Fruit fly (Drosophila melanogaster) whole organism, embryonic: Measurements from ENCODE around the gene CG4218.

ENCODE experiments used
- Adf1 ChIP-seq: fragments of 200-800 bp; sonication (Bioruptor generic); IDR thresholded peaks from 2 replicates; pipeline ENCODE4 v1.3.6; 2022; ENCODE audit warnings: missing biosample characterization, missing genetic modification characterization
- Aef1 ChIP-seq: fragments of 200-800 bp; sonication (Bioruptor generic); IDR thresholded peaks from 3 replicates; pipeline ENCODE4 v1.3.6; 2022; ENCODE audit warnings: missing biosample characterization, missing genetic modification characterization
- CG10209 ChIP-seq: fragments of 200-800 bp; sonication (Bioruptor generic); optimal IDR thresholded peaks from 3 replicates; lab custom pipeline; 2017; ENCODE audit warnings: missing biosample characterization, mild to moderate bottlenecking, missing genetic modification characterization, missing genetic modification reagents
- CG10959 ChIP-seq: fragments of 200-800 bp; sonication (Bioruptor generic); IDR thresholded peaks from 2 replicates; pipeline ENCODE4 v1.3.6; 2022; ENCODE audit warnings: missing biosample characterization, missing genetic modification characterization
- CG11696 ChIP-seq: fragments of 200-800 bp; sonication (Bioruptor generic); IDR thresholded peaks from 2 replicates; pipeline ENCODE4 v1.3.6; 2022; ENCODE audit warnings: missing biosample characterization, missing genetic modification characterization
- CG1233 ChIP-seq: fragments of 200-800 bp; sonication (Bioruptor generic); optimal IDR thresholded peaks from 4 replicates; lab custom pipeline; 2018; ENCODE audit warnings: missing biosample characterization, mild to moderate bottlenecking, missing genetic modification characterization
- CG2120 ChIP-seq: fragments of 200-800 bp; sonication (Bioruptor generic); optimal IDR thresholded peaks from 3 replicates; lab custom pipeline; 2016; ENCODE audit warnings: missing biosample characterization, missing genetic modification characterization
- CG2202 ChIP-seq: fragments of 200-800 bp; sonication (Bioruptor generic); optimal IDR thresholded peaks from 2 replicates; lab custom pipeline; 2018; ENCODE audit warnings: missing biosample characterization, mild to moderate bottlenecking, missing genetic modification characterization
- CG32772 ChIP-seq: fragments of 200-800 bp; sonication (Bioruptor generic); IDR thresholded peaks from 2 replicates; pipeline ENCODE4 v1.3.6; 2022; ENCODE audit warnings: missing biosample characterization, missing genetic modification characterization
- CG33557 ChIP-seq: fragments of 200-800 bp; sonication (Bioruptor generic); optimal IDR thresholded peaks from 2 replicates; lab custom pipeline; 2019; ENCODE audit warnings: missing biosample characterization, mild to moderate bottlenecking, missing genetic modification characterization, moderate library complexity
- CG3726 ChIP-seq: fragments of 200-800 bp; sonication (Bioruptor generic); IDR thresholded peaks from 3 replicates; pipeline ENCODE4, ENCODE4 v1.3.6; 2022; ENCODE audit warnings: missing biosample characterization, missing genetic modification characterization
- CG4360 ChIP-seq: fragments of 200-800 bp; sonication (Bioruptor generic); IDR thresholded peaks from 2 replicates; pipeline ENCODE4 v1.3.6; 2022; ENCODE audit warnings: missing biosample characterization, missing genetic modification characterization
- CG5180 ChIP-seq: fragments of 200-800 bp; sonication (Bioruptor generic); optimal IDR thresholded peaks from 3 replicates; lab custom pipeline; 2017; ENCODE audit warnings: missing biosample characterization, missing genetic modification characterization, mild to moderate bottlenecking, moderate library complexity, missing genetic modification reagents
- CG7271 ChIP-seq: fragments of 200-800 bp; sonication (Bioruptor generic); optimal IDR thresholded peaks from 2 replicates; lab custom pipeline; 2018; ENCODE audit warnings: missing biosample characterization, mild to moderate bottlenecking, missing genetic modification characterization, moderate library complexity
- CG8944 ChIP-seq: fragments of 200-800 bp; sonication (Bioruptor generic); optimal IDR thresholded peaks from 3 replicates; lab custom pipeline; 2016; ENCODE audit warnings: missing biosample characterization, missing genetic modification characterization
- CkIIα-i1 ChIP-seq: fragments of 200-800 bp; sonication (Bioruptor generic); IDR thresholded peaks from 2 replicates; pipeline ENCODE4 v1.3.6; 2022; ENCODE audit warnings: missing biosample characterization, missing genetic modification characterization
- ERR ChIP-seq: fragments of 200-800 bp; sonication (Bioruptor generic); optimal IDR thresholded peaks from 2 replicates; lab custom pipeline; 2016; ENCODE audit warnings: missing biosample characterization, missing genetic modification characterization
- Elba2 ChIP-seq: fragments of 200-800 bp; sonication (Bioruptor generic); optimal IDR thresholded peaks from 3 replicates; lab custom pipeline; 2016; ENCODE audit warnings: missing biosample characterization, missing genetic modification characterization
- HHEX ChIP-seq: fragments of 200-800 bp; sonication (Bioruptor generic); optimal IDR thresholded peaks from 3 replicates; lab custom pipeline; 2017; ENCODE audit warnings: missing biosample characterization, mild to moderate bottlenecking, missing genetic modification characterization, missing genetic modification reagents
- HLHmδ ChIP-seq: fragments of 200-800 bp; sonication (Bioruptor generic); optimal IDR thresholded peaks from 2 replicates; lab custom pipeline; 2018; ENCODE audit warnings: missing biosample characterization, mild to moderate bottlenecking, missing genetic modification characterization, moderate library complexity
- HmgD ChIP-seq: fragments of 200-800 bp; sonication (Bioruptor generic); optimal IDR thresholded peaks from 3 replicates; lab custom pipeline; 2016; ENCODE audit warnings: missing biosample characterization, missing genetic modification characterization
- Med ChIP-seq: fragments of 200-800 bp; sonication (Bioruptor generic); peaks from one replicate; lab custom pipeline; 2016; ENCODE audit warnings: missing biosample characterization, missing genetic modification characterization, mild to moderate bottlenecking, inconsistent platforms, moderate library complexity
- Myb ChIP-seq: fragments of 200-800 bp; sonication (Bioruptor generic); optimal IDR thresholded peaks from 2 replicates; lab custom pipeline; 2016; ENCODE audit warnings: missing biosample characterization, missing genetic modification characterization
- Nf-YC ChIP-seq: fragments of 200-800 bp; optimal IDR thresholded peaks from 3 replicates; lab custom pipeline; 2019; ENCODE audit warnings: missing biosample characterization, mild to moderate bottlenecking, missing genetic modification characterization, moderate library complexity
- Sry-β ChIP-seq: fragments of 200-800 bp; sonication (Bioruptor generic); optimal IDR thresholded peaks from 2 replicates; lab custom pipeline; 2018; ENCODE audit warnings: missing biosample characterization, mild to moderate bottlenecking, missing genetic modification characterization, moderate library complexity
- al ChIP-seq: fragments of 200-800 bp; sonication (Bioruptor generic); IDR thresholded peaks from 2 replicates; pipeline ENCODE4 v1.3.6; 2022; ENCODE audit warnings: missing biosample characterization, missing genetic modification characterization
- ato ChIP-seq: fragments of 200-800 bp; sonication (Bioruptor generic); IDR thresholded peaks from 2 replicates; pipeline ENCODE4 v1.3.6; 2022; ENCODE audit warnings: missing biosample characterization, missing genetic modification characterization; ENCODE audit not compliant: partially characterized antibody
- cas ChIP-seq: fragments of 200-800 bp; sonication (Bioruptor generic); IDR thresholded peaks from 2 replicates; pipeline ENCODE4 v1.3.6; 2022; ENCODE audit warnings: missing biosample characterization, missing genetic modification characterization
- cato ChIP-seq: fragments of 200-800 bp; sonication (Bioruptor generic); optimal IDR thresholded peaks from 2 replicates; lab custom pipeline; 2016; ENCODE audit warnings: missing biosample characterization, missing genetic modification characterization, borderline replicate concordance
- chinmo ChIP-seq: fragments of 200-800 bp; sonication (Bioruptor generic); IDR thresholded peaks from 4 replicates; pipeline ENCODE4 v1.3.6; 2022; ENCODE audit warnings: missing biosample characterization, missing genetic modification characterization; ENCODE audit not compliant: partially characterized antibody
- ci ChIP-seq: fragments of 200-800 bp; sonication (Bioruptor generic); IDR thresholded peaks from 3 replicates; pipeline ENCODE4 v1.3.6; 2022; ENCODE audit warnings: missing biosample characterization, missing genetic modification characterization
- ems ChIP-seq: fragments of 200-800 bp; sonication (Bioruptor generic); optimal IDR thresholded peaks from 3 replicates; lab custom pipeline; 2016; ENCODE audit warnings: missing biosample characterization, missing genetic modification characterization
- fu2 ChIP-seq: fragments of 200-800 bp; sonication (Bioruptor generic); optimal IDR thresholded peaks from 2 replicates; lab custom pipeline; 2016; ENCODE audit warnings: missing biosample characterization, missing genetic modification characterization
- grn ChIP-seq: fragments of 200-800 bp; sonication (Bioruptor generic); optimal IDR thresholded peaks from 3 replicates; lab custom pipeline; 2017; ENCODE audit warnings: missing biosample characterization, missing genetic modification characterization
- h ChIP-seq: fragments of >200 bp; optimal IDR thresholded peaks from 2 replicates; lab custom pipeline; 2017
- ham ChIP-seq: fragments of 200-800 bp; sonication (Bioruptor generic); IDR thresholded peaks from 2 replicates; pipeline ENCODE4 v1.3.6; 2022; ENCODE audit warnings: missing biosample characterization, missing genetic modification characterization
- ken ChIP-seq: fragments of 200-800 bp; sonication (Bioruptor generic); IDR thresholded peaks from 3 replicates; pipeline ENCODE4 v1.3.6; 2022; ENCODE audit warnings: missing biosample characterization, missing genetic modification characterization
- kni ChIP-seq: fragments of 200-800 bp; sonication (Bioruptor generic); optimal IDR thresholded peaks from 3 replicates; lab custom pipeline; 2017; ENCODE audit warnings: mild to moderate bottlenecking, missing biosample characterization, missing genetic modification reagents, missing genetic modification characterization
- lmd ChIP-seq: fragments of 200-800 bp; sonication (Bioruptor generic); IDR thresholded peaks from 2 replicates; pipeline ENCODE4 v1.3.6; 2022; ENCODE audit warnings: missing biosample characterization, missing genetic modification characterization
- mld ChIP-seq: fragments of 200-800 bp; sonication (Bioruptor generic); IDR thresholded peaks from 3 replicates; pipeline ENCODE4 v1.3.6; 2022; ENCODE audit warnings: missing biosample characterization, missing genetic modification characterization; ENCODE audit not compliant: partially characterized antibody
- nom ChIP-seq: fragments of 200-800 bp; sonication (Bioruptor generic); optimal IDR thresholded peaks from 2 replicates; lab custom pipeline; 2017; ENCODE audit warnings: missing biosample characterization, missing genetic modification characterization, mild to moderate bottlenecking, moderate library complexity, missing genetic modification reagents
- oc ChIP-seq: fragments of 200-800 bp; sonication (Bioruptor generic); optimal IDR thresholded peaks from 2 replicates; lab custom pipeline; 2018; ENCODE audit warnings: missing biosample characterization, mild to moderate bottlenecking, missing genetic modification characterization, moderate library complexity
- pita ChIP-seq: fragments of 200-800 bp; sonication (Bioruptor generic); optimal IDR thresholded peaks from 2 replicates; lab custom pipeline; 2017; ENCODE audit warnings: missing biosample characterization, mild to moderate bottlenecking, missing genetic modification characterization
- rib ChIP-seq: fragments of 200-800 bp; sonication (Bioruptor generic); IDR thresholded peaks from 2 replicates; pipeline ENCODE4 v1.3.6; 2022; ENCODE audit warnings: missing biosample characterization, missing genetic modification characterization
- shn ChIP-seq: fragments of 200-800 bp; sonication (Bioruptor generic); optimal IDR thresholded peaks from 3 replicates; lab custom pipeline; 2016; ENCODE audit warnings: missing biosample characterization, missing genetic modification characterization
- slbo ChIP-seq: fragments of 200-800 bp; sonication (Bioruptor generic); IDR thresholded peaks from 2 replicates; pipeline ENCODE4 v1.3.6; 2022; ENCODE audit warnings: missing biosample characterization, missing genetic modification characterization
- stc ChIP-seq: fragments of 200-800 bp; sonication (Bioruptor generic); IDR thresholded peaks from 2 replicates; pipeline ENCODE4 v1.3.6; 2022; ENCODE audit warnings: missing biosample characterization, missing genetic modification characterization
- trem ChIP-seq: fragments of 200-800 bp; optimal IDR thresholded peaks from 3 replicates; lab custom pipeline; 2019; ENCODE audit warnings: missing biosample characterization, mild to moderate bottlenecking, missing genetic modification characterization, moderate library complexity
- ttk ChIP-seq: fragments of 200-800 bp; sonication (Bioruptor generic); IDR thresholded peaks from 2 replicates; pipeline ENCODE4 v2.1.2; 2022; ENCODE audit warnings: missing biosample characterization, missing genetic modification characterization
- wdn ChIP-seq: fragments of 200-800 bp; sonication (Bioruptor generic); IDR thresholded peaks from 2 replicates; pipeline ENCODE4 v1.3.6; 2022; ENCODE audit warnings: missing biosample characterization, missing genetic modification characterization

The CG4218 gene

dm6 chr2L:14500383-14500782, 48.5 kb downstream of the CG4218 start (continued):
- TF ChIP-seq stc (peak; percentile 74), fu2 (no peak), Sry-β (GFP tag; lab: Kevin White, UChicago) (no peak), Myb (GFP tag; lab: Kevin White, UChicago) (peak; percentile 42), Elba2 (GFP tag; lab: Kevin White, UChicago) (no peak), CG33557 (GFP tag; lab: Kevin White, UChicago) (no peak), ato (GFP tag; lab: Robert Waterston, UW) (no peak), lmd (GFP tag; lab: Robert Waterston, UW) (peak; percentile 59), Med (GFP tag; lab: Kevin White, UChicago) (peak; percentile 73), CG3726 (GFP tag; lab: Robert Waterston, UW) (peak; percentile 34; the same call in 1 of the 3 replicates)

- TF ChIP-seq HmgD = no peak
- TF ChIP-seq ham (GFP tag; lab: Robert Waterston, UW) = no peak
- TF ChIP-seq shn (GFP tag; lab: Kevin White, UChicago) = no peak
- no peak for TF ChIP-seq CG10209 (GFP tag; lab: Kevin White, UChicago)
- no peak for TF ChIP-seq pita (GFP tag; lab: Kevin White, UChicago)
- no peak for TF ChIP-seq CG1233
- no peak for TF ChIP-seq oc (tag; lab: Kevin White, UChicago)
- no peak for TF ChIP-seq CG2202 (tag; lab: Kevin White, UChicago)
- TF ChIP-seq wdn (GFP tag; lab: Robert Waterston, UW) = no peak
- no peak for TF ChIP-seq CG7271 (tag; lab: Kevin White, UChicago)
- no peak for TF ChIP-seq Nf-YC
- TF ChIP-seq h (lab: Kevin White, UChicago) = no peak
- TF ChIP-seq rib (GFP tag; lab: Robert Waterston, UW) = 0 out of 2 replicates have a peak, but pooled peaks have one; percentile 28
- TF ChIP-seq Adf1 = 0 out of 2 replicates have a peak, but pooled peaks have one; percentile 6
- no peak for TF ChIP-seq CG10959 (GFP tag; lab: Robert Waterston, UW)
- no peak for TF ChIP-seq ems (GFP tag; lab: Kevin White, UChicago)
- peak; percentile 60 for TF ChIP-seq nom (GFP tag; lab: Kevin White, UChicago)
- TF ChIP-seq CG8944 = no peak
- TF ChIP-seq CG5180 (GFP tag; lab: Kevin White, UChicago) = no peak
- peak; percentile 78 for TF ChIP-seq ci (GFP tag; lab: Robert Waterston, UW)
- TF ChIP-seq HHEX (GFP tag; lab: Kevin White, UChicago) = no peak
- TF ChIP-seq CG32772 = no peak
- no peak for TF ChIP-seq ERR (GFP tag; lab: Kevin White, UChicago)
- no peak for TF ChIP-seq slbo (GFP tag; lab: Robert Waterston, UW)
- no peak for TF ChIP-seq cas (GFP tag; lab: Robert Waterston, UW)
- no peak for TF ChIP-seq mld (GFP tag; lab: Robert Waterston, UW)
- TF ChIP-seq CG4360 = peak; percentile 43; the same call in 1 of the 2 replicates
- TF ChIP-seq ttk (GFP tag; lab: Robert Waterston, UW) = 0 out of 2 replicates have a peak, but pooled peaks have one; percentile 3
- peak; percentile 20 for TF ChIP-seq Med (GFP tag; lab: Kevin White, UChicago)
- TF ChIP-seq chinmo = 0 out of 4 replicates have a peak, but pooled peaks have one; percentile 66
- TF ChIP-seq ken (GFP tag; lab: Robert Waterston, UW) = 0 out of 3 replicates have a peak, but pooled peaks have one; percentile 2
- no peak for TF ChIP-seq HLHmδ (GFP tag; lab: Kevin White, UChicago)
- TF ChIP-seq CG11696 = no peak
- TF ChIP-seq CG2120 = no peak
- TF ChIP-seq al (GFP tag; lab: Robert Waterston, UW) = no peak
- no peak for TF ChIP-seq CkIIα-i1 (GFP tag; lab: Robert Waterston, UW)
- no peak for TF ChIP-seq kni (GFP tag; lab: Kevin White, UChicago)
- TF ChIP-seq trem (tag; lab: Kevin White, UChicago) = no peak
- 0 out of 2 replicates have a peak, but pooled peaks have one; percentile 20 for TF ChIP-seq stc
- TF ChIP-seq Aef1 (GFP tag; lab: Robert Waterston, UW) = peak; percentile 15; the same call in 1 of the 3 replicates
- no peak for TF ChIP-seq cato
- peak; percentile 71 for TF ChIP-seq grn (GFP tag; lab: Kevin White, UChicago)
These were observed 49.4 kb downstream of the CG4218 start for dm6 chr2L:14499497-14499896.
